Fruit fly (Drosophila melanogaster): Measurements from ENCODE around the gene eff.

The eff gene

dm6 chr3R:14749077-14749798 is 8.1 kb upstream of the eff start (continued):
- TF ChIP-seq nmo (GFP tag; optimal IDR thresholded peaks at IDR 0.05) (peak; percentile 36), MBD-R2 (GFP tag; IDR thresholded peaks at IDR 0.05) (no peak; the same call in 1 of the 2 replicates), lov (optimal IDR thresholded peaks at IDR 0.05) (no peak), lov (GFP tag; IDR thresholded peaks at IDR 0.05) (peak; percentile 65; the same call in 1 of the 3 replicates), trem (tag; optimal IDR thresholded peaks at IDR 0.05) (peak; percentile 60), Pdp1 (GFP tag; optimal IDR thresholded peaks at IDR 0.05) (peak; percentile 11 to 85), Asciz (GFP tag; optimal IDR thresholded peaks at IDR 0.05) (peak; percentile 85), gt (GFP tag; IDR thresholded peaks at IDR 0.05) (no peak), zfh1 (GFP tag; IDR thresholded peaks at IDR 0.05) (peak; percentile 61; the same call in 2 of the 3 replicates), tx (GFP tag; optimal IDR thresholded peaks at IDR 0.05) (peak; percentile 45), tap (tag; optimal IDR thresholded peaks at IDR 0.05) (peak; percentile 60), HLHmδ (GFP tag; optimal IDR thresholded peaks at IDR 0.05) (peak; percentile 69), pnt (GFP tag; optimal IDR thresholded peaks at IDR 0.05) (no peak), CG4424 (GFP tag; optimal IDR thresholded peaks at IDR 0.05) (peak; percentile 24), CG13123 (GFP tag; optimal IDR thresholded peaks at IDR 0.05) (peak; percentile 9), CG11456 (GFP tag; IDR thresholded peaks at IDR 0.05) (no peak), YL-1 (GFP tag; optimal IDR thresholded peaks at IDR 0.05) (peak; percentile 61), salm (tag; optimal IDR thresholded peaks at IDR 0.05) (peak; percentile 82), MESR4 (GFP tag; optimal IDR thresholded peaks at IDR 0.05) (peak; percentile 37), Hsf (GFP tag; optimal IDR thresholded peaks at IDR 0.05) (peak; percentile 38), tna (GFP tag; IDR thresholded peaks at IDR 0.05; ENCODE audit: partially characterized antibody) (peak; percentile 42; the same call in 1 of the 2 replicates), vfl (GFP tag; optimal IDR thresholded peaks at IDR 0.05) (no peak), CG10147 (GFP tag; optimal IDR thresholded peaks at IDR 0.05) (peak; percentile 70), CG30020 (tag; optimal IDR thresholded peaks at IDR 0.05) (peak; percentile 3), Lpt (GFP tag; optimal IDR thresholded peaks at IDR 0.05) (no peak), bsh (GFP tag; optimal IDR thresholded peaks at IDR 0.05) (peak in 1 of 2 experiments; percentile 74), ara (GFP tag; IDR thresholded peaks at IDR 0.05) (peak; percentile 72; the same call in 1 of the 2 replicates), CG7987 (GFP tag; optimal IDR thresholded peaks at IDR 0.05) (peak; percentile 90), stwl (tag; optimal IDR thresholded peaks at IDR 0.05) (peak; percentile 48), Mrtf (GFP tag; IDR thresholded peaks at IDR 0.05) (no peak), maf-S (GFP tag; optimal IDR thresholded peaks at IDR 0.05) (peak; percentile 18), CG14441 (GFP tag; IDR thresholded peaks at IDR 0.05) (no peak), da (GFP tag; optimal IDR thresholded peaks at IDR 0.05) (peak; percentile 74), CG17186 (GFP tag; optimal IDR thresholded peaks at IDR 0.05) (peak; percentile 24), gcm (GFP tag; optimal IDR thresholded peaks at IDR 0.05) (peak; percentile 81), CHES-1-like (GFP tag; optimal IDR thresholded peaks at IDR 0.05) (peak; percentile 61), Sry-δ (GFP tag; optimal IDR thresholded peaks at IDR 0.05) (peak; percentile 14), CG6854 (GFP tag; optimal IDR thresholded peaks at IDR 0.05) (peak; percentile 78), sd (tag; optimal IDR thresholded peaks at IDR 0.05) (peak; percentile 66), CG12769 (tag; optimal IDR thresholded peaks at IDR 0.05) (peak; percentile 89), pros (GFP tag; optimal IDR thresholded peaks at IDR 0.05) (peak; percentile 51), CG16779 (GFP tag; IDR thresholded peaks at IDR 0.05) (no peak), CG10267 (tag; optimal IDR thresholded peaks at IDR 0.05) (peak; percentile 59), z (GFP tag; IDR thresholded peaks at IDR 0.05) (peak; percentile 98), CG5245 (GFP tag; optimal IDR thresholded peaks at IDR 0.05) (peak; percentile 35), al (GFP tag; IDR thresholded peaks at IDR 0.05) (no peak), odd (GFP tag; optimal IDR thresholded peaks at IDR 0.05) (peak; percentile 83), CG1603 (tag; optimal IDR thresholded peaks at IDR 0.05) (peak; percentile 77), her (GFP tag; optimal IDR thresholded peaks at IDR 0.05) (peak; percentile 69)

Data from whole organism, embryonic.